Worm (Caenorhabditis elegans) whole organism, L4/young adult: ENCODE data around the gene clec-216.

Experiments
- W03F9.2 ChIP-seq: fragments of 150-350 bp; optimal IDR thresholded peaks from 2 replicates; lab custom pipeline; 2014; ENCODE audit warnings: missing biosample characterization, missing genetic modification characterization
- dao-5 ChIP-seq: sonication (generic microtip); optimal IDR thresholded peaks from 2 replicates; lab custom pipeline; 2016; ENCODE audit warnings: missing genotype, missing genetic modification characterization, moderate library complexity, missing compliant biosample characterization
- him-1 ChIP-seq: sonication (generic microtip); optimal IDR thresholded peaks from 2 replicates; lab custom pipeline; 2016; ENCODE audit warnings: missing genotype, missing genetic modification reagents, missing genetic modification characterization, missing compliant biosample characterization

DNA sequence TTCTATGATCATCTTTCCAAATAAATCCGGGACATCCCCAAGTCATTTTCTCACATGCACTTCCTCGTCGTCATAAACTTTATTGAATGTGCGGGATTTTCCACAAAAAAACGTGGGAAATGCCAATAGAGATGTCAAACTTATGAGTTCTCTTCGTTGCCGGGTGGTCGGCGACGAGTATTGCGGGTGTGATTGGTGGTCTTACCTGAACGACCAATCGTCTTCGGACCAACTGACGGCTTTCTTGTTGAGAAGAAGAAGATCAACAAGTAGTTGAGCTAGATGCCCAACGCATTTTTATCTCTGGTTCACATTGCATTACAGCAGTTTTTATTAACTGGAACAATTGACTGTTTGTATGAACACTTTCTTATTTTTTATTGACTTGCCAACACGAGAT, 42.4 kb upstream of the clec-216 start:
- no peak for TF ChIP-seq him-1 (tag; lab: Kevin White, UChicago)
- no peak for TF ChIP-seq dao-5 (tag; lab: Kevin White, UChicago)
- TF ChIP-seq W03F9.2: no peak
